Fruit fly (Drosophila melanogaster) whole organism, embryonic: ENCODE measurements around the gene cpb.

Experiments
- BEAF-32 ChIP-seq: fragments of 200-800 bp; sonication (Bioruptor generic); optimal IDR thresholded peaks from 3 replicates; lab custom pipeline; 2017; ENCODE audit warnings: missing biosample characterization, missing genetic modification characterization, mild to moderate bottlenecking, moderate library complexity, missing genetic modification reagents
- CG10431 ChIP-seq: fragments of 200-800 bp; sonication (Bioruptor generic); optimal IDR thresholded peaks from 3 replicates; lab custom pipeline; 2018; ENCODE audit warnings: missing biosample characterization, mild to moderate bottlenecking, missing genetic modification characterization
- CG11723 ChIP-seq: fragments of 200-800 bp; sonication (Bioruptor generic); optimal IDR thresholded peaks from 2 replicates; lab custom pipeline; 2017; ENCODE audit warnings: missing biosample characterization, mild to moderate bottlenecking, missing genetic modification characterization
- CG12391 ChIP-seq: fragments of 200-800 bp; sonication (Bioruptor generic); optimal IDR thresholded peaks from 3 replicates; lab custom pipeline; 2018; ENCODE audit warnings: missing biosample characterization, mild to moderate bottlenecking, missing genetic modification characterization, moderate library complexity
- CG12942 ChIP-seq: fragments of 200-800 bp; sonication (Bioruptor generic); optimal IDR thresholded peaks from 3 replicates; lab custom pipeline; 2016; ENCODE audit warnings: missing biosample characterization, missing genetic modification characterization
- CG13287 ChIP-seq: fragments of 200-800 bp; sonication (Bioruptor generic); IDR thresholded peaks from 2 replicates; pipeline ENCODE4 v1.3.6; 2022; ENCODE audit warnings: missing biosample characterization, missing genetic modification characterization; ENCODE audit not compliant: partially characterized antibody
- CG13296 ChIP-seq: fragments of 200-800 bp; sonication (Bioruptor generic); optimal IDR thresholded peaks from 3 replicates; lab custom pipeline; 2018; ENCODE audit warnings: missing biosample characterization, mild to moderate bottlenecking, missing genetic modification characterization
- CG13624 ChIP-seq: fragments of 200-800 bp; sonication (Bioruptor generic); optimal IDR thresholded peaks from 2 replicates; lab custom pipeline; 2016; ENCODE audit warnings: missing biosample characterization, missing genetic modification characterization
- CG15073 ChIP-seq: fragments of 200-800 bp; sonication (Bioruptor generic); optimal IDR thresholded peaks from 2 replicates; lab custom pipeline; 2016; ENCODE audit warnings: missing biosample characterization, missing genetic modification characterization
- CG16813 ChIP-seq: fragments of 200-800 bp; sonication (Bioruptor generic); IDR thresholded peaks from 3 replicates; pipeline ENCODE4 v1.3.6; 2022; ENCODE audit warnings: missing biosample characterization, missing genetic modification characterization; ENCODE audit not compliant: partially characterized antibody
- CG17829 ChIP-seq: fragments of 200-800 bp; optimal IDR thresholded peaks from 2 replicates; lab custom pipeline; 2019; ENCODE audit warnings: missing biosample characterization, mild to moderate bottlenecking, missing genetic modification characterization, moderate library complexity
- CG2116 ChIP-seq: fragments of 200-800 bp; sonication (Bioruptor generic); optimal IDR thresholded peaks from 3 replicates; lab custom pipeline; 2018; ENCODE audit warnings: missing biosample characterization, mild to moderate bottlenecking, missing genetic modification characterization
- CG2199 ChIP-seq: fragments of 200-800 bp; sonication (Bioruptor generic); IDR thresholded peaks from 3 replicates; pipeline ENCODE4 v1.3.6; 2022; ENCODE audit warnings: missing biosample characterization, missing genetic modification characterization
- CG3847 ChIP-seq: fragments of 200-800 bp; sonication (Bioruptor generic); IDR thresholded peaks from 2 replicates; pipeline ENCODE4 v1.3.6; 2022; ENCODE audit warnings: missing biosample characterization, missing genetic modification characterization
- CG4360 ChIP-seq: fragments of 200-800 bp; sonication (Bioruptor generic); IDR thresholded peaks from 2 replicates; pipeline ENCODE4 v1.3.6; 2022; ENCODE audit warnings: missing biosample characterization, missing genetic modification characterization
- CG5245 ChIP-seq: fragments of 200-800 bp; sonication (Bioruptor generic); optimal IDR thresholded peaks from 3 replicates; lab custom pipeline; 2016; ENCODE audit warnings: missing biosample characterization, missing genetic modification characterization
- CG5953 ChIP-seq: fragments of 200-800 bp; sonication (Bioruptor generic); IDR thresholded peaks from 2 replicates; pipeline ENCODE4 v1.3.6; 2022; ENCODE audit warnings: missing biosample characterization, missing genetic modification characterization
- CG6175 ChIP-seq: fragments of 200-800 bp; sonication (Bioruptor generic); IDR thresholded peaks from 3 replicates; pipeline ENCODE4 v1.3.6; 2022; ENCODE audit warnings: missing biosample characterization, missing genetic modification characterization
- CG6683 ChIP-seq: fragments of 200-800 bp; sonication (Bioruptor generic); optimal IDR thresholded peaks from 2 replicates; lab custom pipeline; 2017; ENCODE audit warnings: missing biosample characterization, mild to moderate bottlenecking, missing genetic modification characterization, missing genetic modification reagents
- CG8290 ChIP-seq, 3 experiments: fragments of 200-800 bp; sonication (Bioruptor generic); optimal IDR thresholded peaks; 2 replicates each; lab custom pipeline; 2016 to 2019; ENCODE audit warnings: missing biosample characterization in 3 of 3, missing genetic modification characterization in 3 of 3, mild to moderate bottlenecking in 2 of 3, moderate library complexity in 1 of 3
- CG9797 ChIP-seq: fragments of 200-800 bp; sonication (Bioruptor generic); optimal IDR thresholded peaks from 3 replicates; lab custom pipeline; 2018; ENCODE audit warnings: missing biosample characterization, mild to moderate bottlenecking, missing genetic modification characterization
- Dip3 ChIP-seq: fragments of 200-800 bp; sonication (Bioruptor generic); optimal IDR thresholded peaks from 3 replicates; lab custom pipeline; 2016; ENCODE audit warnings: missing biosample characterization, missing genetic modification characterization
- Doc3 ChIP-seq: fragments of 200-800 bp; sonication (Bioruptor generic); IDR thresholded peaks from 3 replicates; pipeline ENCODE4 v1.3.6; 2022; ENCODE audit warnings: missing biosample characterization, missing genetic modification characterization; ENCODE audit not compliant: partially characterized antibody
- Drgx ChIP-seq: fragments of 200-800 bp; sonication (Bioruptor generic); IDR thresholded peaks from 2 replicates; pipeline ENCODE4 v1.3.6; 2022; ENCODE audit warnings: missing biosample characterization, missing genetic modification characterization
- E2f2 ChIP-seq: fragments of 200-800 bp; sonication (Bioruptor generic); IDR thresholded peaks from 2 replicates; pipeline ENCODE4 v1.3.6; 2022; ENCODE audit warnings: missing biosample characterization, missing genetic modification characterization
- Hand ChIP-seq: fragments of 200-800 bp; sonication (Bioruptor generic); optimal IDR thresholded peaks from 2 replicates; lab custom pipeline; 2017; ENCODE audit warnings: mild to moderate bottlenecking, missing biosample characterization, missing genetic modification reagents, missing genetic modification characterization
- MESR4 ChIP-seq: fragments of 200-800 bp; sonication (Bioruptor generic); optimal IDR thresholded peaks from 2 replicates; lab custom pipeline; 2018; ENCODE audit warnings: missing biosample characterization, mild to moderate bottlenecking, missing genetic modification characterization, moderate library complexity
- NFAT ChIP-seq: fragments of 200-800 bp; sonication (Bioruptor generic); IDR thresholded peaks from 2 replicates; pipeline ENCODE4 v1.3.6; 2022; ENCODE audit warnings: missing biosample characterization, missing genetic modification characterization
- Nf-YC ChIP-seq: fragments of 200-800 bp; optimal IDR thresholded peaks from 3 replicates; lab custom pipeline; 2019; ENCODE audit warnings: missing biosample characterization, mild to moderate bottlenecking, missing genetic modification characterization, moderate library complexity
- NfI ChIP-seq: fragments of 200-800 bp; sonication (Bioruptor generic); optimal IDR thresholded peaks from 3 replicates; lab custom pipeline; 2018; ENCODE audit warnings: missing biosample characterization, mild to moderate bottlenecking, missing genetic modification characterization, moderate library complexity
- Ptx1 ChIP-seq: fragments of 200-800 bp; sonication (Bioruptor generic); IDR thresholded peaks from 2 replicates; pipeline ENCODE4 v1.3.6; 2022; ENCODE audit warnings: missing biosample characterization, missing genetic modification characterization
- Spps ChIP-seq: fragments of 200-800 bp; sonication (Bioruptor generic); optimal IDR thresholded peaks from 2 replicates; lab custom pipeline; 2018; ENCODE audit warnings: missing biosample characterization, mild to moderate bottlenecking, missing genetic modification characterization
- amos ChIP-seq: fragments of 200-800 bp; sonication (Bioruptor generic); IDR thresholded peaks from 2 replicates; pipeline ENCODE4 v1.3.6; 2022; ENCODE audit warnings: missing biosample characterization, missing genetic modification characterization; ENCODE audit not compliant: partially characterized antibody
- ap ChIP-seq: fragments of 200-800 bp; sonication (Bioruptor generic); IDR thresholded peaks from 2 replicates; pipeline ENCODE4 v1.3.6; 2022; ENCODE audit warnings: missing biosample characterization, missing genetic modification characterization
- bcd ChIP-seq: fragments of 200-800 bp; sonication (Bioruptor generic); optimal IDR thresholded peaks from 2 replicates; lab custom pipeline; 2017; ENCODE audit warnings: missing biosample characterization, mild to moderate bottlenecking, missing genetic modification characterization
- bsh ChIP-seq, 2 experiments: fragments of 200-800 bp; sonication (Bioruptor generic); optimal IDR thresholded peaks; 2 replicates each; lab custom pipeline; 2017 to 2018; ENCODE audit warnings: mild to moderate bottlenecking in 2 of 2, missing biosample characterization in 2 of 2, missing genetic modification characterization in 2 of 2, moderate library complexity in 1 of 2
- dimm ChIP-seq: fragments of 200-800 bp; sonication (Bioruptor generic); IDR thresholded peaks from 2 replicates; pipeline ENCODE4 v1.3.6; 2022; ENCODE audit warnings: missing biosample characterization, missing genetic modification characterization
- fd102C ChIP-seq: fragments of 200-800 bp; sonication (Bioruptor generic); optimal IDR thresholded peaks from 2 replicates; lab custom pipeline; 2018; ENCODE audit warnings: missing biosample characterization, mild to moderate bottlenecking, missing genetic modification characterization, moderate library complexity
- fd3F ChIP-seq: fragments of 200-800 bp; sonication (Bioruptor generic); optimal IDR thresholded peaks from 2 replicates; lab custom pipeline; 2018; ENCODE audit warnings: missing biosample characterization, mild to moderate bottlenecking, missing genetic modification characterization, moderate library complexity
- gfzf ChIP-seq: fragments of 200-800 bp; sonication (Bioruptor generic); optimal IDR thresholded peaks from 2 replicates; lab custom pipeline; 2016; ENCODE audit warnings: missing biosample characterization, mild to moderate bottlenecking, missing genetic modification characterization, moderate library complexity
- h ChIP-seq: fragments of >200 bp; optimal IDR thresholded peaks from 2 replicates; lab custom pipeline; 2017
- kay ChIP-seq: fragments of 200-800 bp; sonication (Bioruptor generic); optimal IDR thresholded peaks from 2 replicates; lab custom pipeline; 2016; ENCODE audit warnings: missing biosample characterization, missing genetic modification characterization
- mld ChIP-seq: fragments of 200-800 bp; sonication (Bioruptor generic); IDR thresholded peaks from 3 replicates; pipeline ENCODE4 v1.3.6; 2022; ENCODE audit warnings: missing biosample characterization, missing genetic modification characterization; ENCODE audit not compliant: partially characterized antibody
- pnt ChIP-seq: fragments of 200-800 bp; sonication (Bioruptor generic); optimal IDR thresholded peaks from 3 replicates; lab custom pipeline; 2016; ENCODE audit warnings: missing biosample characterization, missing genetic modification characterization
- sima ChIP-seq: fragments of 200-800 bp; sonication (Bioruptor generic); optimal IDR thresholded peaks from 2 replicates; lab custom pipeline; 2016; ENCODE audit warnings: missing biosample characterization, missing genetic modification characterization
- sug ChIP-seq: fragments of 200-800 bp; optimal IDR thresholded peaks from 2 replicates; lab custom pipeline; 2019; ENCODE audit warnings: missing biosample characterization, mild to moderate bottlenecking, missing genetic modification characterization, moderate library complexity
- tna ChIP-seq: fragments of 200-800 bp; sonication (Bioruptor generic); IDR thresholded peaks from 2 replicates; pipeline ENCODE4 v1.3.6; 2022; ENCODE audit warnings: missing biosample characterization, missing genetic modification characterization; ENCODE audit not compliant: partially characterized antibody
- tx ChIP-seq: fragments of 200-800 bp; sonication (Bioruptor generic); optimal IDR thresholded peaks from 2 replicates; lab custom pipeline; 2016; ENCODE audit warnings: missing biosample characterization, missing genetic modification characterization
- unc-4 ChIP-seq: fragments of 200-800 bp; sonication (Bioruptor generic); IDR thresholded peaks from 2 replicates; pipeline ENCODE4 v1.3.6; 2022; ENCODE audit warnings: missing biosample characterization, missing genetic modification characterization; ENCODE audit not compliant: partially characterized antibody
- vvl ChIP-seq: fragments of 200-800 bp; sonication (Bioruptor generic); IDR thresholded peaks from 2 replicates; pipeline ENCODE4 v1.3.6; 2022; ENCODE audit warnings: missing biosample characterization, missing genetic modification characterization
- zfh1 ChIP-seq: fragments of 200-800 bp; sonication (Bioruptor generic); IDR thresholded peaks from 3 replicates; pipeline ENCODE4 v1.3.6; 2022; ENCODE audit warnings: missing biosample characterization, missing genetic modification characterization

The cpb gene

dm6 chr2L:1704746-1705145 is at the start of gene cpb (continued):
- TF ChIP-seq E2f2 (GFP tag; lab: Robert Waterston, UW) (peak; percentile 93), sima (GFP tag; lab: Kevin White, UChicago) (no peak), CG10431 (no peak), CG13624 (GFP tag; lab: Kevin White, UChicago) (no peak), BEAF-32 (GFP tag; lab: Kevin White, UChicago) (peak; percentile 82), CG6683 (GFP tag; lab: Kevin White, UChicago) (no peak), Doc3 (GFP tag; lab: Robert Waterston, UW) (peak; percentile 83), CG12942 (GFP tag; lab: Kevin White, UChicago) (no peak), sug (tag; lab: Kevin White, UChicago) (peak; percentile 5), Spps (tag; lab: Kevin White, UChicago) (no peak), pnt (GFP tag; lab: Kevin White, UChicago) (no peak), kay (peak; percentile 73), CG9797 (GFP tag; lab: Kevin White, UChicago) (peak; percentile 1), h (lab: Kevin White, UChicago) (no peak), bcd (no peak), gfzf (peak; percentile 30), CG2116 (GFP tag; lab: Kevin White, UChicago) (peak; percentile 78), bsh (GFP tag; optimal IDR thresholded peaks at IDR 0.05; lab: Kevin White, UChicago) (no peak), CG8290 (GFP tag; optimal IDR thresholded peaks at IDR 0.05; lab: Kevin White, UChicago) (no peak), CG8290 (tag; optimal IDR thresholded peaks at IDR 0.05; lab: Kevin White, UChicago) (no peak), tx (GFP tag; lab: Kevin White, UChicago) (no peak), CG5245 (GFP tag; lab: Kevin White, UChicago) (no peak), mld (peak; percentile 83; the same call in 1 of the 3 replicates), zfh1 (GFP tag; lab: Robert Waterston, UW) (no peak), Ptx1 (GFP tag; lab: Robert Waterston, UW) (no peak), CG4360 (GFP tag; lab: Robert Waterston, UW) (no peak), CG3847 (GFP tag; lab: Robert Waterston, UW) (no peak), dimm (GFP tag; lab: Robert Waterston, UW) (no peak), CG11723 (no peak), unc-4 (peak; percentile 95), tna (GFP tag; lab: Robert Waterston, UW) (peak; percentile 91), Drgx (GFP tag; lab: Robert Waterston, UW) (no peak), ap (GFP tag; lab: Robert Waterston, UW) (no peak), vvl (GFP tag; lab: Robert Waterston, UW) (peak; percentile 53; the same call in 1 of the 2 replicates), CG5953 (GFP tag; lab: Robert Waterston, UW) (no peak), fd3F (GFP tag; lab: Kevin White, UChicago) (no peak), CG15073 (no peak), Nf-YC (tag; lab: Kevin White, UChicago) (peak; percentile 22), CG12391 (tag; lab: Kevin White, UChicago) (no peak), CG13296 (GFP tag; lab: Kevin White, UChicago) (peak; percentile 7), CG2199 (GFP tag; lab: Robert Waterston, UW) (no peak), NFAT (GFP tag; lab: Robert Waterston, UW) (no peak), Hand (no peak), CG16813 (GFP tag; lab: Robert Waterston, UW) (peak; percentile 84), amos (GFP tag; lab: Robert Waterston, UW) (peak; percentile 93; the same call in 1 of the 2 replicates), MESR4 (GFP tag; lab: Kevin White, UChicago) (peak; percentile 70), Dip3 (no peak), CG17829 (tag; lab: Kevin White, UChicago) (no peak), CG13287 (GFP tag; lab: Robert Waterston, UW) (peak; percentile 92), fd102C (no peak), CG6175 (GFP tag; lab: Robert Waterston, UW) (no peak), NfI (GFP tag; lab: Kevin White, UChicago) (no peak)
